Fruit fly (Drosophila melanogaster) whole organism, embryonic: ENCODE measurements around the gene dpr14.

Source experiments
- BEAF-32 ChIP-seq: fragments of 200-800 bp; sonication (Bioruptor generic); optimal IDR thresholded peaks from 3 replicates; lab custom pipeline; 2017; ENCODE audit warnings: missing biosample characterization, missing genetic modification characterization, mild to moderate bottlenecking, moderate library complexity, missing genetic modification reagents
- Bdp1 ChIP-seq: fragments of 200-800 bp; sonication (Bioruptor generic); optimal IDR thresholded peaks from 3 replicates; lab custom pipeline; 2016; ENCODE audit warnings: missing biosample characterization, missing genetic modification characterization
- CG10366 ChIP-seq: fragments of 200-800 bp; sonication (Bioruptor generic); IDR thresholded peaks from 2 replicates; pipeline ENCODE4 v1.3.6; 2022; ENCODE audit warnings: missing biosample characterization, missing genetic modification characterization
- CG11398 ChIP-seq: fragments of 200-800 bp; sonication (Bioruptor generic); optimal IDR thresholded peaks from 2 replicates; lab custom pipeline; 2016; ENCODE audit warnings: missing biosample characterization, missing genetic modification characterization
- CG12236 ChIP-seq: fragments of 200-800 bp; sonication (Bioruptor generic); optimal IDR thresholded peaks from 2 replicates; lab custom pipeline; 2016; ENCODE audit warnings: missing biosample characterization, missing genetic modification characterization
- CG12299 ChIP-seq: fragments of 200-800 bp; sonication (Bioruptor generic); optimal IDR thresholded peaks from 2 replicates; lab custom pipeline; 2018; ENCODE audit warnings: missing biosample characterization, mild to moderate bottlenecking, missing genetic modification characterization
- CG12391 ChIP-seq: fragments of 200-800 bp; sonication (Bioruptor generic); optimal IDR thresholded peaks from 3 replicates; lab custom pipeline; 2018; ENCODE audit warnings: missing biosample characterization, mild to moderate bottlenecking, missing genetic modification characterization, moderate library complexity
- CG13296 ChIP-seq: fragments of 200-800 bp; sonication (Bioruptor generic); optimal IDR thresholded peaks from 3 replicates; lab custom pipeline; 2018; ENCODE audit warnings: missing biosample characterization, mild to moderate bottlenecking, missing genetic modification characterization
- CG13775 ChIP-seq: fragments of 200-800 bp; sonication (Bioruptor generic); optimal IDR thresholded peaks from 3 replicates; lab custom pipeline; 2017; ENCODE audit warnings: missing biosample characterization, mild to moderate bottlenecking, missing genetic modification characterization
- CG14050 ChIP-seq: fragments of 200-800 bp; sonication (Bioruptor generic); IDR thresholded peaks from 3 replicates; pipeline ENCODE4 v1.3.6; 2022; ENCODE audit warnings: missing biosample characterization, missing genetic modification characterization
- CG17361 ChIP-seq: fragments of 200-800 bp; sonication (Bioruptor generic); IDR thresholded peaks from 3 replicates; pipeline ENCODE4 v1.3.6; 2022; ENCODE audit warnings: missing biosample characterization, missing genetic modification characterization
- CG17802 ChIP-seq: fragments of 200-800 bp; sonication (Bioruptor generic); optimal IDR thresholded peaks from 2 replicates; lab custom pipeline; 2018; ENCODE audit warnings: missing biosample characterization, mild to moderate bottlenecking, missing genetic modification characterization, moderate library complexity
- CG17912 ChIP-seq: fragments of 200-800 bp; sonication (Bioruptor generic); optimal IDR thresholded peaks from 2 replicates; lab custom pipeline; 2018; ENCODE audit warnings: missing biosample characterization, mild to moderate bottlenecking, missing genetic modification characterization
- CG2120 ChIP-seq: fragments of 200-800 bp; sonication (Bioruptor generic); optimal IDR thresholded peaks from 3 replicates; lab custom pipeline; 2016; ENCODE audit warnings: missing biosample characterization, missing genetic modification characterization
- CG2199 ChIP-seq: fragments of 200-800 bp; sonication (Bioruptor generic); IDR thresholded peaks from 3 replicates; pipeline ENCODE4 v1.3.6; 2022; ENCODE audit warnings: missing biosample characterization, missing genetic modification characterization
- CG42726 ChIP-seq: fragments of 200-800 bp; sonication (Bioruptor generic); IDR thresholded peaks from 2 replicates; pipeline ENCODE4 v1.3.6; 2022; ENCODE audit warnings: missing biosample characterization, missing genetic modification characterization; ENCODE audit not compliant: partially characterized antibody
- CG43689 ChIP-seq: fragments of 200-800 bp; sonication (Bioruptor generic); IDR thresholded peaks from 2 replicates; pipeline ENCODE4 v1.3.6; 2022; ENCODE audit warnings: missing biosample characterization, missing genetic modification characterization
- CG4424 ChIP-seq: fragments of 200-800 bp; sonication (Bioruptor generic); optimal IDR thresholded peaks from 3 replicates; lab custom pipeline; 2016; ENCODE audit warnings: missing biosample characterization, missing genetic modification characterization
- CG5953 ChIP-seq: fragments of 200-800 bp; sonication (Bioruptor generic); IDR thresholded peaks from 2 replicates; pipeline ENCODE4 v1.3.6; 2022; ENCODE audit warnings: missing biosample characterization, missing genetic modification characterization
- CG6272 ChIP-seq: fragments of 200-800 bp; sonication (Bioruptor generic); IDR thresholded peaks from 2 replicates; pipeline ENCODE4 v1.3.6; 2022; ENCODE audit warnings: missing biosample characterization, missing genetic modification characterization
- CG6791 ChIP-seq: fragments of 200-800 bp; sonication (Bioruptor generic); IDR thresholded peaks from 3 replicates; pipeline ENCODE4 v1.3.6; 2022; ENCODE audit warnings: missing biosample characterization, missing genetic modification characterization; ENCODE audit not compliant: partially characterized antibody
- CG8944 ChIP-seq: fragments of 200-800 bp; sonication (Bioruptor generic); optimal IDR thresholded peaks from 3 replicates; lab custom pipeline; 2016; ENCODE audit warnings: missing biosample characterization, missing genetic modification characterization
- Camta ChIP-seq: fragments of 200-800 bp; sonication (Bioruptor generic); optimal IDR thresholded peaks from 2 replicates; lab custom pipeline; 2016; ENCODE audit warnings: missing biosample characterization, missing genetic modification characterization
- CoRest ChIP-seq: fragments of 200-800 bp; sonication (Bioruptor generic); optimal IDR thresholded peaks from 3 replicates; lab custom pipeline; 2018; ENCODE audit warnings: missing biosample characterization, mild to moderate bottlenecking, missing genetic modification characterization, moderate library complexity
- D19B ChIP-seq: fragments of 200-800 bp; sonication (Bioruptor generic); optimal IDR thresholded peaks from 2 replicates; lab custom pipeline; 2017; ENCODE audit warnings: missing biosample characterization, mild to moderate bottlenecking, missing genetic modification characterization
- Ets97D ChIP-seq: fragments of 200-800 bp; sonication (Bioruptor generic); optimal IDR thresholded peaks from 3 replicates; lab custom pipeline; 2016; ENCODE audit warnings: missing biosample characterization, missing genetic modification characterization
- Hand ChIP-seq: fragments of 200-800 bp; sonication (Bioruptor generic); optimal IDR thresholded peaks from 2 replicates; lab custom pipeline; 2017; ENCODE audit warnings: mild to moderate bottlenecking, missing biosample characterization, missing genetic modification reagents, missing genetic modification characterization
- Lhr ChIP-seq: fragments of 200-800 bp; sonication (Bioruptor generic); optimal IDR thresholded peaks from 3 replicates; lab custom pipeline; 2017; ENCODE audit warnings: mild to moderate bottlenecking, missing biosample characterization, missing genetic modification reagents, missing genetic modification characterization
- Med ChIP-seq: fragments of 200-800 bp; sonication (Bioruptor generic); peaks from one replicate; lab custom pipeline; 2016; ENCODE audit warnings: missing biosample characterization, missing genetic modification characterization, mild to moderate bottlenecking, inconsistent platforms, moderate library complexity
- Meics ChIP-seq: fragments of 200-800 bp; sonication (Bioruptor generic); optimal IDR thresholded peaks from 2 replicates; lab custom pipeline; 2017; ENCODE audit warnings: missing biosample characterization, mild to moderate bottlenecking, missing genetic modification characterization
- Sox100B ChIP-seq: fragments of 200-800 bp; sonication (Bioruptor generic); optimal IDR thresholded peaks from 3 replicates; lab custom pipeline; 2018; ENCODE audit warnings: missing biosample characterization, mild to moderate bottlenecking, missing genetic modification characterization
- ab ChIP-seq: fragments of 200-800 bp; sonication (Bioruptor generic); optimal IDR thresholded peaks from 2 replicates; lab custom pipeline; 2016; ENCODE audit warnings: missing biosample characterization, missing genetic modification characterization
- ase ChIP-seq: fragments of 200-800 bp; sonication (Bioruptor generic); IDR thresholded peaks from 3 replicates; pipeline ENCODE4 v1.3.6; 2022; ENCODE audit warnings: missing biosample characterization, missing genetic modification characterization
- bsh ChIP-seq, 2 experiments: fragments of 200-800 bp; sonication (Bioruptor generic); optimal IDR thresholded peaks; 2 replicates each; lab custom pipeline; 2017 to 2018; ENCODE audit warnings: mild to moderate bottlenecking in 2 of 2, missing biosample characterization in 2 of 2, missing genetic modification characterization in 2 of 2, moderate library complexity in 1 of 2
- dati ChIP-seq: fragments of 200-800 bp; sonication (Bioruptor generic); IDR thresholded peaks from 2 replicates; pipeline ENCODE4 v1.3.6; 2022; ENCODE audit warnings: missing biosample characterization, missing genetic modification characterization
- fru ChIP-seq: fragments of >200 bp; optimal IDR thresholded peaks from 2 replicates; lab custom pipeline; 2017
- fu2 ChIP-seq: fragments of 200-800 bp; sonication (Bioruptor generic); optimal IDR thresholded peaks from 2 replicates; lab custom pipeline; 2016; ENCODE audit warnings: missing biosample characterization, missing genetic modification characterization
- grau ChIP-seq: fragments of 200-800 bp; optimal IDR thresholded peaks from 3 replicates; lab custom pipeline; 2019; ENCODE audit warnings: missing biosample characterization, mild to moderate bottlenecking, missing genetic modification characterization, moderate library complexity
- grn ChIP-seq: fragments of 200-800 bp; sonication (Bioruptor generic); optimal IDR thresholded peaks from 3 replicates; lab custom pipeline; 2017; ENCODE audit warnings: missing biosample characterization, missing genetic modification characterization
- hth ChIP-seq: fragments of >200 bp; optimal IDR thresholded peaks from 2 replicates; lab custom pipeline; 2017; ENCODE audit warnings: inconsistent platforms
- kni ChIP-seq: fragments of 200-800 bp; sonication (Bioruptor generic); optimal IDR thresholded peaks from 3 replicates; lab custom pipeline; 2017; ENCODE audit warnings: mild to moderate bottlenecking, missing biosample characterization, missing genetic modification reagents, missing genetic modification characterization
- luna ChIP-seq: fragments of 200-800 bp; sonication (Bioruptor generic); optimal IDR thresholded peaks from 2 replicates; lab custom pipeline; 2016; ENCODE audit warnings: missing biosample characterization, missing genetic modification characterization
- nerfin-2 ChIP-seq: fragments of 200-800 bp; sonication (Bioruptor generic); IDR thresholded peaks from 2 replicates; pipeline ENCODE4 v1.3.6; 2022; ENCODE audit warnings: missing biosample characterization, missing genetic modification characterization; ENCODE audit not compliant: partially characterized antibody
- odd ChIP-seq: fragments of 200-800 bp; sonication (Bioruptor generic); optimal IDR thresholded peaks from 2 replicates; lab custom pipeline; 2017; ENCODE audit warnings: missing biosample characterization, mild to moderate bottlenecking, missing genetic modification characterization
- pb ChIP-seq: fragments of 200-800 bp; sonication (Bioruptor generic); optimal IDR thresholded peaks from 3 replicates; lab custom pipeline; 2016; ENCODE audit warnings: missing biosample characterization, missing genetic modification characterization
- scrt ChIP-seq: fragments of 200-800 bp; sonication (Bioruptor generic); optimal IDR thresholded peaks from 2 replicates; lab custom pipeline; 2018; ENCODE audit warnings: missing biosample characterization, mild to moderate bottlenecking, missing genetic modification characterization, moderate library complexity
- sim ChIP-seq: fragments of 200-800 bp; sonication (Bioruptor generic); IDR thresholded peaks from 2 replicates; pipeline ENCODE4 v1.3.6; 2022; ENCODE audit warnings: missing biosample characterization, missing genetic modification characterization
- slbo ChIP-seq: fragments of 200-800 bp; sonication (Bioruptor generic); IDR thresholded peaks from 2 replicates; pipeline ENCODE4 v1.3.6; 2022; ENCODE audit warnings: missing biosample characterization, missing genetic modification characterization
- tup ChIP-seq: fragments of 200-800 bp; sonication (Bioruptor generic); optimal IDR thresholded peaks from 2 replicates; lab custom pipeline; 2016; ENCODE audit warnings: missing biosample characterization, mild to moderate bottlenecking, missing genetic modification characterization, moderate library complexity
- wdn ChIP-seq: fragments of 200-800 bp; sonication (Bioruptor generic); IDR thresholded peaks from 2 replicates; pipeline ENCODE4 v1.3.6; 2022; ENCODE audit warnings: missing biosample characterization, missing genetic modification characterization

The dpr14 gene

DNA sequence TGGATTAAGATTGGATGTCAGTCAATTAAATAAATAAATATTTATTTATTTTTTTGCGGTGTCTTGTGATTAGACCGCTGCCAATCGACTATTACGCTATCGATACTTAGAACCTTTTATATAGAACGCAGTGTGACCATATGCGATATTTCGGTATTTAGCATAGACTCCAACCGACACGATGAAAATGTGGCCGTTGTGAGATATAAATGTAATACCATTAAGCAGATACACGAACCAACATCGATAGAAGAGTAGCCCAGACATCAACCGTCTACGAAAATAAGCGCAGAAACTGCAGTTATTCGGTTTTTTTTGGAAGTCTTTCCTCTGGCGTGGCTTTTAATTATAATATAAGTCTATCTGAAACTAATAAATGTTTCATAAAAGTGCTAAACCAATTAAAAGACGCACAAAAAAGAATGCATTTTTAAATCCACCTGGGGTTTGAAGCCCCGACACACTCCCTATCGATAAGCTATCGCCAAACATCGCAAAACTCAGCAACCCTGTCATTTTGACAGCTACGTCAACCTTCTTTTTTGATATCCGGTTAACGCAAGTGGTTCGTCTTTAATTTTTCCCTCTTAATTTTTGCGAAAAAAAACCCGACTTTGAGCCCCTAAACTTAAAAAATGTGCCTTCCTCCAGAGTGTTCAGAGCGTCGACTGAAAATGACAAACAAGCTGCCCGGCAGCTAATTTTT is 25.3 kb upstream of the dpr14 start, which contains the start of the genes Dhdds and RpS14a (continued):
- TF ChIP-seq CG8944 (GFP tag; lab: Kevin White, UChicago), result no peak
- TF ChIP-seq CG5953 (GFP tag; lab: Robert Waterston, UW), result no peak
- no peak for TF ChIP-seq ab (GFP tag; lab: Kevin White, UChicago)
- peak; percentile 81 for TF ChIP-seq Sox100B
- TF ChIP-seq CG14050 (GFP tag; lab: Robert Waterston, UW), result no peak
- TF ChIP-seq CG17361, result peak; percentile 83
- no peak for TF ChIP-seq fu2 (GFP tag; lab: Kevin White, UChicago)
- peak; percentile 41 for TF ChIP-seq scrt (GFP tag; lab: Kevin White, UChicago)
- 0 out of 2 replicates have a peak, but pooled peaks have one; percentile 31 for TF ChIP-seq CG42726 (GFP tag; lab: Robert Waterston, UW)
- TF ChIP-seq Med, result peak; percentile 90
- TF ChIP-seq Bdp1, result peak; percentile 24
- no peak for TF ChIP-seq ase (GFP tag; lab: Robert Waterston, UW)
- TF ChIP-seq CG6272 (GFP tag; lab: Robert Waterston, UW), result 0 out of 2 replicates have a peak, but pooled peaks have one; percentile 13
- no peak for TF ChIP-seq dati (GFP tag; lab: Robert Waterston, UW)
- no peak for TF ChIP-seq CG2199 (GFP tag; lab: Robert Waterston, UW)
- TF ChIP-seq CG13775, result peak; percentile 89
- no peak for TF ChIP-seq sim (GFP tag; lab: Robert Waterston, UW)
- peak; percentile 47 for TF ChIP-seq D19B
- peak; percentile 47 for TF ChIP-seq CoRest (tag; lab: Kevin White, UChicago)
- TF ChIP-seq CG2120 (GFP tag; lab: Kevin White, UChicago), result peak; percentile 25
- peak; percentile 54 for TF ChIP-seq odd (GFP tag; lab: Kevin White, UChicago)
- no peak for TF ChIP-seq hth (lab: Kevin White, UChicago)
- TF ChIP-seq CG13296 (GFP tag; lab: Kevin White, UChicago), result peak; percentile 67
- TF ChIP-seq grn (GFP tag; lab: Kevin White, UChicago), result peak; percentile 5
- TF ChIP-seq bsh (GFP tag; optimal IDR thresholded peaks at IDR 0.05; lab: Kevin White, UChicago), result peak in 1 of 2 experiments; percentile 25
- peak; percentile 77 for TF ChIP-seq CG4424 (GFP tag; lab: Kevin White, UChicago)
- peak; percentile 80 for TF ChIP-seq Meics (GFP tag; lab: Kevin White, UChicago)
- peak; percentile 19 for TF ChIP-seq CG17912 (GFP tag; lab: Kevin White, UChicago)
- peak; percentile 59 for TF ChIP-seq Camta
- no peak for TF ChIP-seq CG43689 (GFP tag; lab: Robert Waterston, UW)
- no peak for TF ChIP-seq fru
- no peak; the same call in 1 of the 2 replicates for TF ChIP-seq slbo (GFP tag; lab: Robert Waterston, UW)
- TF ChIP-seq BEAF-32 (GFP tag; lab: Kevin White, UChicago), result peak; percentile 98
- TF ChIP-seq Hand, result no peak
- peak; percentile 14; the same call in 1 of the 2 replicates for TF ChIP-seq CG10366
- TF ChIP-seq CG6791 (GFP tag; lab: Robert Waterston, UW), result peak; percentile 71; the same call in 2 of the 3 replicates
- TF ChIP-seq CG11398, result peak; percentile 25
- peak; percentile 49 for TF ChIP-seq grau (tag; lab: Kevin White, UChicago)
- no peak for TF ChIP-seq CG12299 (tag; lab: Kevin White, UChicago)
- TF ChIP-seq Ets97D (GFP tag; lab: Kevin White, UChicago), result peak; percentile 99
- no peak for TF ChIP-seq luna (GFP tag; lab: Kevin White, UChicago)
- TF ChIP-seq nerfin-2 (GFP tag; lab: Robert Waterston, UW), result peak; percentile 24; the same call in 1 of the 2 replicates
- TF ChIP-seq CG12391 (tag; lab: Kevin White, UChicago), result peak; percentile 63
- no peak for TF ChIP-seq wdn (GFP tag; lab: Robert Waterston, UW)
- peak; percentile 68 for TF ChIP-seq kni (GFP tag; lab: Kevin White, UChicago)
- TF ChIP-seq CG17802 (tag; lab: Kevin White, UChicago), result peak; percentile 39
- TF ChIP-seq CG12236, result peak; percentile 41
- TF ChIP-seq tup (GFP tag; lab: Kevin White, UChicago), result peak; percentile 27
- peak; percentile 90 for TF ChIP-seq Lhr (GFP tag; lab: Kevin White, UChicago)
- peak; percentile 31 for TF ChIP-seq pb
